Worm (Caenorhabditis elegans) whole organism, L1 larva: ENCODE results near the gene col-95.

Experiments
- egl-27 ChIP-seq, 2 experiments: fragments of 150-350 bp in 1 of 2; sonication (generic microtip); optimal IDR thresholded peaks; 3 replicates each; lab custom pipeline; 2017 to 2018; ENCODE audit warnings: missing biosample characterization in 2 of 2, missing genetic modification characterization in 2 of 2, missing genetic modification reagents in 2 of 2
- irx-1 ChIP-seq: sonication (generic microtip); optimal IDR thresholded peaks from 2 replicates; lab custom pipeline; 2016; ENCODE audit warnings: missing genetic modification characterization, missing compliant biosample characterization
- lsy-2 ChIP-seq, 2 experiments: fragments of 150-350 bp; optimal IDR thresholded peaks; 2 replicates each; lab custom pipeline; 2014; ENCODE audit warnings: missing biosample characterization in 2 of 2, missing genetic modification characterization in 2 of 2
- mdl-1 ChIP-seq, 2 experiments: fragments of 150-350 bp; optimal IDR thresholded peaks; 2 replicates each; lab custom pipeline; 2014 to 2017; ENCODE audit warnings: missing biosample characterization in 2 of 2, missing genetic modification characterization in 2 of 2, inconsistent platforms in 1 of 2
- nhr-76 ChIP-seq: sonication (generic microtip); optimal IDR thresholded peaks from 2 replicates; lab custom pipeline; 2017; ENCODE audit warnings: missing biosample characterization, missing genetic modification characterization

- TF ChIP-seq egl-27 (tag; optimal IDR thresholded peaks at IDR 0.05; lab: Kevin White, UChicago) (no peak), nhr-76 (no peak), lsy-2 (tag; optimal IDR thresholded peaks at IDR 0.05; lab: Kevin White, UChicago) (no peak), mdl-1 (tag; optimal IDR thresholded peaks at IDR 0.05; lab: Kevin White, UChicago) (no peak), irx-1 (tag; lab: Kevin White, UChicago) (no peak)
Observed at ce11 chrIII:11730850-11731249, 27.1 kb downstream of the col-95 start.
